Fruit fly (Drosophila melanogaster) whole organism, pupa: ENCODE measurements around the gene IPIP.

ENCODE experiments used
- CG10348 ChIP-seq: fragments of 200-800 bp; sonication (Bioruptor generic); IDR thresholded peaks from 2 replicates; pipeline ENCODE4 v1.3.6; 2022; ENCODE audit warnings: missing biosample characterization, missing genetic modification characterization
- CG12605 ChIP-seq: fragments of 200-800 bp; sonication (Bioruptor generic); IDR thresholded peaks from 2 replicates; pipeline ENCODE4 v1.3.6; 2022; ENCODE audit warnings: missing biosample characterization, missing genetic modification characterization
- CG13204 ChIP-seq: fragments of 200-800 bp; sonication (Bioruptor generic); optimal IDR thresholded peaks from 2 replicates; lab custom pipeline; 2018; ENCODE audit warnings: missing biosample characterization, mild to moderate bottlenecking, missing genetic modification characterization, moderate library complexity
- CG14655 ChIP-seq: fragments of 200-800 bp; sonication (Bioruptor generic); optimal IDR thresholded peaks from 3 replicates; lab custom pipeline; 2017; ENCODE audit warnings: mild to moderate bottlenecking, missing biosample characterization, missing genetic modification reagents, missing genetic modification characterization
- CG15710 ChIP-seq: fragments of 200-800 bp; sonication (Bioruptor generic); optimal IDR thresholded peaks from 2 replicates; lab custom pipeline; 2018; ENCODE audit warnings: missing biosample characterization, mild to moderate bottlenecking, missing genetic modification characterization, moderate library complexity
- CG32121 ChIP-seq: fragments of 200-800 bp; sonication (Bioruptor generic); IDR thresholded peaks from 2 replicates; pipeline ENCODE4 v1.3.6; 2022; ENCODE audit warnings: missing biosample characterization, missing genetic modification characterization
- CG4496 ChIP-seq: fragments of 200-800 bp; sonication (Bioruptor generic); IDR thresholded peaks from 3 replicates; pipeline ENCODE4 v1.3.6; 2022; ENCODE audit warnings: missing biosample characterization, missing genetic modification characterization
- CG8301 ChIP-seq: fragments of 200-800 bp; sonication (Bioruptor generic); optimal IDR thresholded peaks from 2 replicates; lab custom pipeline; 2018; ENCODE audit warnings: missing biosample characterization, mild to moderate bottlenecking, missing genetic modification characterization
- D1 ChIP-seq: fragments of 200-800 bp; sonication (Bioruptor generic); optimal IDR thresholded peaks from 2 replicates; lab custom pipeline; 2018; ENCODE audit warnings: missing biosample characterization, mild to moderate bottlenecking, missing genetic modification characterization, moderate library complexity
- EcR ChIP-seq: fragments of 200-800 bp; sonication (Bioruptor generic); optimal IDR thresholded peaks from 3 replicates; lab custom pipeline; 2019; ENCODE audit warnings: missing biosample characterization, missing genetic modification characterization, mild to moderate bottlenecking, moderate library complexity, missing genetic modification reagents
- Ets98B ChIP-seq: fragments of 200-800 bp; sonication (Bioruptor generic); IDR thresholded peaks from 2 replicates; pipeline ENCODE4 v1.3.6; 2022; ENCODE audit warnings: missing biosample characterization, missing genetic modification characterization
- fd96Ca ChIP-seq: fragments of 200-800 bp; sonication (Bioruptor generic); IDR thresholded peaks from 3 replicates; pipeline ENCODE4 v1.3.6; 2022; ENCODE audit warnings: missing biosample characterization, missing genetic modification characterization
- rn ChIP-seq: fragments of 200-800 bp; sonication (Bioruptor generic); IDR thresholded peaks from 2 replicates; pipeline ENCODE4 v1.3.6; 2022; ENCODE audit warnings: missing biosample characterization, missing genetic modification characterization

- TF ChIP-seq CG13204 (no peak), rn (no peak), CG8301 (tag; lab: Kevin White, UChicago) (no peak), CG14655 (GFP tag; lab: Kevin White, UChicago) (no peak), CG32121 (GFP tag; lab: Robert Waterston, UW) (no peak), Ets98B (GFP tag; lab: Robert Waterston, UW) (no peak), EcR (GFP tag; lab: Kevin White, UChicago) (no peak), CG10348 (GFP tag; lab: Robert Waterston, UW) (no peak), CG12605 (GFP tag; lab: Robert Waterston, UW) (no peak), CG15710 (tag; lab: Kevin White, UChicago) (no peak), CG4496 (GFP tag; lab: Robert Waterston, UW) (no peak), D1 (tag; lab: Kevin White, UChicago) (no peak), fd96Ca (GFP tag; lab: Robert Waterston, UW) (no peak)
Observed at dm6 chr2L:6076143-6076542, 28.3 kb downstream of the IPIP start.
